Worm (Caenorhabditis elegans) whole organism, L1 larva: ENCODE results near the gene K03B4.8.

Source experiments
- C16A3.4 ChIP-seq: fragments of 150-350 bp; optimal IDR thresholded peaks from 2 replicates; lab custom pipeline; 2014; ENCODE audit warnings: missing biosample characterization, missing genetic modification characterization
- C34B4.2 ChIP-seq: sonication (generic microtip); optimal IDR thresholded peaks from 2 replicates; lab custom pipeline; 2017; ENCODE audit warnings: mild to moderate bottlenecking, missing genetic modification characterization, missing compliant biosample characterization
- F16B12.6 ChIP-seq: fragments of 150-350 bp; optimal IDR thresholded peaks from 2 replicates; lab custom pipeline; 2014; ENCODE audit warnings: missing biosample characterization, missing genetic modification characterization
- blmp-1 ChIP-seq: fragments of 150-350 bp; optimal IDR thresholded peaks from 2 replicates; lab custom pipeline; 2014; ENCODE audit warnings: missing biosample characterization, missing genetic modification characterization
- ceh-63 ChIP-seq: fragments of 200-800 bp; sonication (Bioruptor generic); optimal IDR thresholded peaks from 2 replicates; lab custom pipeline; 2018; ENCODE audit warnings: mild to moderate bottlenecking, missing genetic modification characterization, missing compliant biosample characterization
- efl-1 ChIP-seq, 4 experiments: fragments of 150-350 bp; optimal IDR thresholded peaks in 3 of 4; peaks in 1 of 4; 1 replicate in 1 of 4; 2 replicates in 3 of 4; lab custom pipeline; 2014; ENCODE audit warnings: missing biosample characterization in 2 of 4, missing genetic modification characterization in 2 of 4, missing genetic modification reagents in 2 of 4
- efl-3 ChIP-seq: fragments of 200-800 bp; sonication (Bioruptor generic); optimal IDR thresholded peaks from 2 replicates; lab custom pipeline; 2018; ENCODE audit warnings: mild to moderate bottlenecking, missing genetic modification characterization, missing compliant biosample characterization
- elt-2 ChIP-seq: sonication (generic microtip); optimal IDR thresholded peaks from 2 replicates; lab custom pipeline; 2016; ENCODE audit warnings: missing genetic modification characterization, mild to moderate bottlenecking, inconsistent platforms, missing compliant biosample characterization, missing genetic modification reagents
- elt-3 ChIP-seq, 6 experiments: fragments of 150-350 bp in 1 of 6; sonication (generic microtip); optimal IDR thresholded peaks; 2 replicates each; lab custom pipeline; 2017 to 2018; ENCODE audit warnings: missing biosample characterization in 6 of 6, missing genetic modification characterization in 6 of 6, inconsistent platforms in 1 of 6
- fkh-10 ChIP-seq: sonication (generic microtip); optimal IDR thresholded peaks from 2 replicates; lab custom pipeline; 2017; ENCODE audit warnings: missing biosample characterization, missing genetic modification reagents, missing genetic modification characterization
- hlh-4 ChIP-seq: sonication (generic microtip); optimal IDR thresholded peaks from 2 replicates; lab custom pipeline; 2016; ENCODE audit warnings: mild to moderate bottlenecking, missing genetic modification characterization, missing compliant biosample characterization
- irx-1 ChIP-seq: sonication (generic microtip); optimal IDR thresholded peaks from 2 replicates; lab custom pipeline; 2016; ENCODE audit warnings: missing genetic modification characterization, missing compliant biosample characterization
- lin-14 ChIP-seq: fragments of 200-800 bp; sonication (Bioruptor generic); optimal IDR thresholded peaks from 2 replicates; lab custom pipeline; 2018; ENCODE audit warnings: mild to moderate bottlenecking, missing genetic modification characterization, moderate library complexity, missing compliant biosample characterization
- lin-39 ChIP-seq: fragments of 150-350 bp; optimal IDR thresholded peaks from 2 replicates; lab custom pipeline; 2014; ENCODE audit warnings: missing biosample characterization, missing genetic modification reagents, missing genetic modification characterization
- lir-3 ChIP-seq: sonication (generic microtip); optimal IDR thresholded peaks from 2 replicates; lab custom pipeline; 2016; ENCODE audit warnings: mild to moderate bottlenecking, missing genetic modification characterization, moderate library complexity, missing compliant biosample characterization; ENCODE audit not compliant: poor library complexity
- lsy-2 ChIP-seq, 2 experiments: fragments of 150-350 bp; optimal IDR thresholded peaks; 2 replicates each; lab custom pipeline; 2014; ENCODE audit warnings: missing biosample characterization in 2 of 2, missing genetic modification characterization in 2 of 2
- mab-9 ChIP-seq: fragments of 200-800 bp; sonication (Bioruptor generic); IDR thresholded peaks from 2 replicates; pipeline ENCODE4 v1.3.6; 2022; ENCODE audit warnings: missing genetic modification reagents, missing genetic modification characterization, missing compliant biosample characterization
- mdl-1 ChIP-seq, 2 experiments: fragments of 150-350 bp; optimal IDR thresholded peaks; 2 replicates each; lab custom pipeline; 2014 to 2017; ENCODE audit warnings: missing biosample characterization in 2 of 2, missing genetic modification characterization in 2 of 2, inconsistent platforms in 1 of 2
- nhr-11 ChIP-seq: fragments of 150-350 bp; optimal IDR thresholded peaks from 2 replicates; lab custom pipeline; 2014; ENCODE audit warnings: missing biosample characterization, missing genetic modification characterization
- nhr-19 ChIP-seq: fragments of 200-800 bp; sonication (Bioruptor generic); conservative IDR thresholded peaks from 2 replicates; pipeline ENCODE4 v1.3.6; 2022; ENCODE audit warnings: missing genetic modification characterization, missing compliant biosample characterization
- nhr-20 ChIP-seq: sonication (generic microtip); optimal IDR thresholded peaks from 2 replicates; lab custom pipeline; 2016; ENCODE audit warnings: mild to moderate bottlenecking, missing genetic modification characterization, missing compliant biosample characterization
- nhr-47 ChIP-seq: sonication (generic microtip); optimal IDR thresholded peaks from 2 replicates; lab custom pipeline; 2016; ENCODE audit warnings: mild to moderate bottlenecking, missing genetic modification characterization, moderate library complexity, missing compliant biosample characterization
- nhr-71 ChIP-seq: sonication (generic microtip); optimal IDR thresholded peaks from 2 replicates; lab custom pipeline; 2016; ENCODE audit warnings: mild to moderate bottlenecking, missing genetic modification characterization, moderate library complexity, missing compliant biosample characterization
- nhr-77 ChIP-seq: fragments of 150-350 bp; optimal IDR thresholded peaks from 2 replicates; lab custom pipeline; 2014; ENCODE audit warnings: missing biosample characterization, missing genetic modification characterization
- nhr-85 ChIP-seq: sonication (generic microtip); peaks from one replicate; lab custom pipeline; 2016; ENCODE audit warnings: missing genetic modification characterization, inconsistent platforms, missing compliant biosample characterization
- rnt-1 ChIP-seq: sonication (generic microtip); optimal IDR thresholded peaks from 2 replicates; lab custom pipeline; 2016; ENCODE audit warnings: mild to moderate bottlenecking, missing genetic modification characterization, moderate library complexity, missing compliant biosample characterization
- snu-23 ChIP-seq: sonication (generic microtip); optimal IDR thresholded peaks from 2 replicates; lab custom pipeline; 2016; ENCODE audit warnings: missing genetic modification characterization, missing compliant biosample characterization
- sptf-1 ChIP-seq: fragments of 150-350 bp; optimal IDR thresholded peaks from 2 replicates; lab custom pipeline; 2014; ENCODE audit warnings: missing biosample characterization, missing genetic modification characterization
- sup-37 ChIP-seq: fragments of 200-800 bp; sonication (Bioruptor generic); optimal IDR thresholded peaks from 2 replicates; lab custom pipeline; 2018; ENCODE audit warnings: mild to moderate bottlenecking, missing genetic modification characterization, missing compliant biosample characterization
- tbx-2 ChIP-seq: sonication (generic microtip); optimal IDR thresholded peaks from 2 replicates; lab custom pipeline; 2016; ENCODE audit warnings: missing genetic modification characterization, missing compliant biosample characterization
- vab-15 ChIP-seq: sonication (generic microtip); optimal IDR thresholded peaks from 2 replicates; lab custom pipeline; 2017; ENCODE audit warnings: missing genotype, mild to moderate bottlenecking, missing genetic modification characterization, missing compliant biosample characterization
- xbp-1 ChIP-seq: sonication (generic microtip); optimal IDR thresholded peaks from 2 replicates; lab custom pipeline; 2016; ENCODE audit warnings: missing genetic modification characterization, missing compliant biosample characterization
- ztf-4 ChIP-seq: fragments of 150-350 bp; optimal IDR thresholded peaks from 2 replicates; lab custom pipeline; 2014; ENCODE audit warnings: missing biosample characterization, missing genetic modification characterization

The K03B4.8 gene

DNA sequence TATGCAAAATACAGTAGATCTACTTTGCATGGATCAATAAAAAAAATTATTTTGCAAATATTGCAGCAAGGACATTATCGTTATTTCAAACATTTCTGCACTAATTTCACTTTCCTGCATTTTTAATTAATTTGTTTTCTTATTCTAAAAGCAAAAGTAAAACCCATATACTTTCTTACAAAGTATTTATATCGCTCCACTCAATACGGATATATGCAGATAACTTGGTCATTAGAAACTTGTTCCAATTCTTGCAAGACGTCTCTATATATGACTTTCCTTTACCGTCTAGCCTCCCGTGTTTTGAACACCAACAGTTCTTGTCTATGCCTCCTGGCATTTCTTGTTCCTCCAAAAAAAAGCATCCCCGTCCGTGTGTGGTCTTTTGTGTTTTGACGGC is 36.1 kb upstream of the K03B4.8 start, which contains the start of gene oac-24:
Gene oac-24 (plus strand): TSS at position 301 of the 400 bp plus-strand sequence.
- TF ChIP-seq efl-1 (optimal IDR thresholded peaks at IDR 0.05; lab: Kevin White, UChicago), result no peak
- TF ChIP-seq efl-1 (GFP tag; optimal IDR thresholded peaks at IDR 0.05 in 1 of 2; lab: Kevin White, UChicago), result peak in 1 of 2 experiments; percentile 62
- no peak for TF ChIP-seq sptf-1 (tag; lab: Kevin White, UChicago)

DNA sequence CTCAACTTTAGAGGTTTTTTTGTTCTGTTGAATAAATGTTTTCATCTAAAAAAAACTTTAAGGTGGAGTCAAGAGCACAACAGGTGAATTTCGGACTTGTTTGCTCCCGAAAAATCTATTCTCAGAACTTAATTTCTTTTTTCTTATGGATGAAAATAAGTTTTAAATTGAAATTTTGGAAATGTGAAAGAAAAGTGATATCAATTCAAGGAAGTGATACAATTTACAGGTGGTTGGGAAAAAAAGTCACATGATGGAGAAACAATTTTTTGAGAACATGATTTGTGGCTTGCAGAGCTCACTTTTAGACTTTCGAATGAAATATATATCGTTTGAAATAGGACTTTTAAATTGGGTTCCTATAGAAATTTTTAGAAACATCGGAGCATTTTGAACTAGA is 33.2 kb upstream of the K03B4.8 start:
- TF ChIP-seq fkh-10 (GFP tag; lab: Kevin White, UChicago), result no peak
- peak; percentile 96 for TF ChIP-seq hlh-4
- TF ChIP-seq nhr-47 (tag; lab: Kevin White, UChicago), result peak; percentile 2
- no peak for TF ChIP-seq ztf-4 (tag; lab: Kevin White, UChicago)

DNA sequence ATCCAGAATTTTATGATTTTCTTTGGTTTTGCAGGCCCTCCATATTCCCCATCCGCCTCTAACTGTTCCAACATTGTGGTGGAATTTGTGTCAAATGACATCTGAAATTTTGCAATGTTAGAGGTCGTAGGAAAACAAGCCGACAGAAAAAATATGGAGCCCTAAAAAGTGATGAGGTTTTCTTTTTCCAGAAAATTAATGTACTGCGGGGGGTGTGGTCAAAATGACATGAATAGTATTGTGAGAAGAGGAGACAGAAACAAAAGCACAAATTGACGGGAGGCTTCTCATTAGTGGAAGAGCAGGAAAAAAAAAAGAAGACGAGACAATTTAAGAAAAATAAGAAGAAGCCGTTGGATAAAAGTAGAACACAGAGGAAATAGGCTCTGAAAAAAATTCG is 25.8 kb upstream of the K03B4.8 start, which contains the start of gene ZC266.1:
Gene ZC266.1 (minus strand): TSS at position 101 of the 400 bp plus-strand sequence.
- TF ChIP-seq F16B12.6, result no peak
- TF ChIP-seq efl-1 (optimal IDR thresholded peaks at IDR 0.05; lab: Kevin White, UChicago), result no peak
- TF ChIP-seq efl-1 (GFP tag; optimal IDR thresholded peaks at IDR 0.05 in 1 of 2; lab: Kevin White, UChicago), result peak in 1 of 2 experiments; percentile 11

DNA sequence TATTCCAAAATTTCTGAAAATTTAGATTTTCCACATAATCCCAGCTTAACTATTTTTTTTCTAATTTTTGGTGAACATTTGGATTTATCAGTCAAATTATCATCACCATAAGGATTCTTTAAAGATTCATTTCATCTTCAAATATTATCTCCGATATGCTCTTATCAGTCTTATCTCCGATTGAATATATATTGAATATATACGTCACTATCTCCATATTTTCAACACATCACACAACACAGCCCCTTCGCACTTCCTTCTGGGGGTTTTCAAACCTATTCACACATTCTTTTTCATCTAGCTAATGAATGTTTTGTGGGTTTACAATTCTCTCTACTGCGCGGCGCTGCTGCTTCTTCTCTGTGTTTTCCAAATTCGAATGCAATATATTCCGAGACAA is 24.3 kb upstream of the K03B4.8 start:
- TF ChIP-seq xbp-1, result no peak
- no peak for TF ChIP-seq mab-9 (GFP tag; lab: Robert Waterston, UW)
- TF ChIP-seq hlh-4, result no peak
- no peak for TF ChIP-seq irx-1 (tag; lab: Kevin White, UChicago)
- TF ChIP-seq blmp-1 (tag; lab: Kevin White, UChicago), result peak; percentile 36
- TF ChIP-seq elt-3 (tag; optimal IDR thresholded peaks at IDR 0.05; lab: Kevin White, UChicago), result peak in 1 of 6 experiments; percentile 27
- TF ChIP-seq, all 84 proteins: peak for 2

DNA sequence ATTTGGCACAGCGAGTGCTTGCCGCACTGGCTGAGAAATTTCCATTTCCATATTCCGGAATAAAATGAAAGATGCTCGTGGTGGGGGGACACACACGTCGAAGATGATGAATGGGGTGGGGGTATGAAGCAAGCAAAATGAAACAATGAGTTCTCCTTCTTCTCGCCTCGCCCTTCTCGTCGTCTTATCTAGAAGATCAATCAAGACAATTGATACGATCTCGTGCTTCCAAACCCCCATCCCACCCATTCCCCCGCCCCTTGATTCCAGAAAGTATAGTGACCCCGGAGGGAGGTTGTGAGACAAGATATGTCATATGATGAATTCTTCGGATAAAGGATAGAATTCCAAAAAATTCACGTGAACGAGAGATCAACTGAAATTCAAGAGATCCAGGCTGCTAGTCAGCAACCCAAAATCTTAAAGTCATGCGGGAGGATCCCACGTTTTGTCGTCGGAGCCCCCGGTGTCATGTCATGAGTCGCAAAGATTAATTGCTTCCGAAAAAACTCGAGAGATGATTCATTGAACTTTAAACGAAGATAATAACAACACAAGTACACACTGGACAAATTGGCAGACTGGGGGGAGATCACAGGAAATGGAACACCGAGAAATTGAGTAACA is 20.2 kb upstream of the K03B4.8 start:
- no peak for TF ChIP-seq ceh-63 (GFP tag; lab: Kevin White, UChicago)
- TF ChIP-seq lir-3, result peak; percentile 57
- TF ChIP-seq blmp-1 (tag; lab: Kevin White, UChicago), result peak; percentile 16
- TF ChIP-seq efl-1 (optimal IDR thresholded peaks at IDR 0.05; lab: Kevin White, UChicago), result no peak
- peak in 1 of 2 experiments; percentile 84 for TF ChIP-seq efl-1 (GFP tag; optimal IDR thresholded peaks at IDR 0.05 in 1 of 2; lab: Kevin White, UChicago)
- TF ChIP-seq F16B12.6, result no peak
- TF ChIP-seq lsy-2 (tag; optimal IDR thresholded peaks at IDR 0.05; lab: Kevin White, UChicago), result peak; percentile 9 to 62
- TF ChIP-seq sup-37 (GFP tag; lab: Kevin White, UChicago), result peak; percentile 43
- TF ChIP-seq fkh-10 (GFP tag; lab: Kevin White, UChicago), result no peak
- peak; percentile 65 for TF ChIP-seq nhr-71 (tag; lab: Kevin White, UChicago)
- peak; percentile 55 for TF ChIP-seq nhr-11 (tag; lab: Kevin White, UChicago)
- no peak for TF ChIP-seq C34B4.2
- peak in 1 of 2 experiments; percentile 23 for TF ChIP-seq mdl-1 (tag; optimal IDR thresholded peaks at IDR 0.05; lab: Kevin White, UChicago)
- TF ChIP-seq snu-23 (GFP tag; lab: Kevin White, UChicago), result peak; percentile 11
- TF ChIP-seq elt-2 (tag; lab: Kevin White, UChicago), result no peak
- no peak for TF ChIP-seq C16A3.4 (tag; lab: Kevin White, UChicago)
- TF ChIP-seq ztf-4 (tag; lab: Kevin White, UChicago), result peak; percentile 24
- peak; percentile 14 for TF ChIP-seq tbx-2 (tag; lab: Kevin White, UChicago)
- peak; percentile 35 for TF ChIP-seq nhr-20 (tag; lab: Kevin White, UChicago)
- TF ChIP-seq nhr-19 (GFP tag; lab: Robert Waterston, UW), result peak; percentile 46
- TF ChIP-seq nhr-77 (tag; lab: Kevin White, UChicago), result no peak
- TF ChIP-seq lin-39, result peak; percentile 27
- TF ChIP-seq nhr-85 (tag; lab: Kevin White, UChicago), result peak; percentile 66
- TF ChIP-seq rnt-1, result peak; percentile 15
- TF ChIP-seq efl-3, result no peak
- TF ChIP-seq lin-14 (GFP tag; lab: Kevin White, UChicago), result peak; percentile 56
- peak; percentile 68 for TF ChIP-seq vab-15 (tag; lab: Kevin White, UChicago)
- TF ChIP-seq, all 84 proteins: peak for 18
